Fruit fly (Drosophila melanogaster) Kc167 (cell line): Measurements from ENCODE around the gene Adss.

Experiments
- Myc ChIP-seq: fragments of >200 bp; optimal IDR thresholded peaks from 2 replicates; lab custom pipeline; 2017; ENCODE audit warnings: missing external identifiers
- Sin3A ChIP-seq: fragments of >200 bp; optimal IDR thresholded peaks from 2 replicates; lab custom pipeline; 2018; ENCODE audit warnings: missing external identifiers
- h ChIP-seq: fragments of >200 bp; optimal IDR thresholded peaks from 3 replicates; lab custom pipeline; 2018; ENCODE audit warnings: missing external identifiers
- insv ChIP-seq: fragments of >200 bp; optimal IDR thresholded peaks from 3 replicates; lab custom pipeline; 2018; ENCODE audit warnings: missing external identifiers
- psq ChIP-seq: fragments of >200 bp; optimal IDR thresholded peaks from 2 replicates; lab custom pipeline; 2017; ENCODE audit warnings: missing external identifiers
- ttk ChIP-seq: sonication (Bioruptor generic); optimal IDR thresholded peaks from 2 replicates; lab custom pipeline; 2017; ENCODE audit warnings: missing external identifiers

Gene Adss

DNA sequence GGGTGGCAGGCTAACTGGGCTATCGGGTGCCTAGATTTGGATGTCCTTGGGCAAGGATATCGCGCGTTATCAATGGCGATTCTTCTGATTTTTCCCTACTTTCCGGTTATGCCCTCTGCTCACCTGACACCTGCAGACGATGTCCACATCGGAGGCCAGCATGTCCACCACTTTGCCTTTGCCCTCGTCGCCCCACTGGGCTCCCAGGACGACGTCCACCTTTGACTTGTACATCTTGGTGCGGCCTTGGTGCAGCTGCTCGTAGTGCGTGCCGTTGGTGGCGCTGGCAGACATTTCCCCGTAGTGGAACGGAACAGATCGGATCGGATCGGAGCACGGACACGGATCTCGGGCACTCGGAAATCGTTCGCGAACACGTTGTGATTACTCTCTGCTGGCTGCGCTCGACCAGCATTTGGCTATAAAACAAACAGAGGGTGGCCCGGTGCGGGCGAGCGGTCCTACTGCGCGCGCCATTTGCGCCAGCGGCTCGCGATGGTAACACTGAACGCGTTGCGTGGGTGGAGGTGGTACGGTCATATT, at the start of gene Adss:
Gene Adss (minus strand): TSS at position 428 of the 543 bp plus-strand sequence.
- TF ChIP-seq ttk (lab: Kevin White, UChicago) (no peak), psq (lab: Kevin White, UChicago) (no peak), insv (lab: Kevin White, UChicago) (no peak), Sin3A (lab: Kevin White, UChicago) (no peak), h (lab: Kevin White, UChicago) (no peak), Myc (lab: Kevin White, UChicago) (no peak)

DNA sequence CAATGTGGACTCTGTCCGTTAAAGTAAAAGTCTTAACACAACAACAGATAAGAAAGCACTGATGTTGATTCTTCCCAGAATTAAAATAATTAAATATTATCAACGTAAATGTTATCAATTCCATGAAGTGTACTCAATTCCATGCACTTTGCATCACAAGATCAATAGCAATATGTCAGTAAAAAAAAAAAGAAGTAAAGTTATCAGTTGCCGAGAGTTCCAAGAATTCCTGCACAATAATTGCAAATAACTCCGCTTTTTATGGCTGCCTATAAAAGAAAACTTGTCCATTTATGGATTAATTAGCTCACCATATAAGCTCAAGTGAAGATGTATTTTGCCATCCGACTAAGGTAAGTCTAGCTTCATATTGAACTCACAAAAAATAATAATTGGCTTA, 47.1 kb upstream of the Adss start, which contains the start of gene TotZ:
Gene TotZ (plus strand): TSS at position 301 of the 400 bp plus-strand sequence.
- no peak for TF ChIP-seq psq (lab: Kevin White, UChicago)
- no peak for TF ChIP-seq ttk (lab: Kevin White, UChicago)

DNA sequence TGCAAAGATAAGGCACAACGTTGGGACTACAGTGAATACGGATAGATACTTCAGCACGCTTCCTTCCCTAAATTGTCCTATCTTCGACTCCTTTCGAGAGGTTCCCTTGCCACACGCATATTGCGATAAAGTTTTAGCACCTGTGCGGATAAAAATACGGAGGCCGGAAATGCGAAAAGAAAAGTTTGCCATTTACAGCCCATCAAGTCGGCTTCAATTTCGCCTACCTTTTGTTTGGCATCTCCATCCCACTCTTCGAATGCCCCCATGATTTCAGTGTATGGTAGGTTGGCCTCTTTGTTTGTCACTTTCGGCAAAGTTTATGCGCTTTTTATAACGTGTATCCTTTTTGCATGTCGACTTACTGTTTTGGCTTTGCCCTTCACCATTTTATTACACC, 46.3 kb upstream of the Adss start:
- TF ChIP-seq Sin3A (lab: Kevin White, UChicago) (no peak), insv (lab: Kevin White, UChicago) (no peak), ttk (lab: Kevin White, UChicago) (no peak), Myc (lab: Kevin White, UChicago) (no peak), psq (lab: Kevin White, UChicago) (no peak), h (lab: Kevin White, UChicago) (no peak)

DNA sequence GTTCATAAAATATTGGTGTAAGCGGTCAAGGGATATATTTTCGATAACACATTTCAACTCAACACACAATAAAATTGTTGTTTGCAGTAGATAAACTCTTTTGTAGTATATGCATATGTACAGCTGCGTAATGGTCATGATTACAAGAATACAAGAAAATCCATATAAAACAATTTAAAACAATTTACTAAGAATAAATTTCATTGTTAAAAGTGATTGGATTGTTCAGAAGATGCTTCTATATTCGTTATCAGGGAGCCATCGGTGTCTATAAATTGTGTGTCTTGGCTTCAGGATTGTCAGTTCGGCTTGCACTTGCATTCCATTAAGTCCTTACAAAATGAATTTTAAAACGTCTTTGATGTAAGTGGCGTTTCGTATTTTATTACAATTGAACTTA, 43.3 kb upstream of the Adss start, which contains the start of gene TotB:
Gene TotB (plus strand): TSS at position 301 of the 400 bp plus-strand sequence.
- TF ChIP-seq Sin3A (lab: Kevin White, UChicago) = no peak
- TF ChIP-seq ttk (lab: Kevin White, UChicago) = no peak
- TF ChIP-seq insv (lab: Kevin White, UChicago) = no peak
- no peak for TF ChIP-seq Myc (lab: Kevin White, UChicago)
- TF ChIP-seq h (lab: Kevin White, UChicago) = no peak
- no peak for TF ChIP-seq psq (lab: Kevin White, UChicago)

DNA sequence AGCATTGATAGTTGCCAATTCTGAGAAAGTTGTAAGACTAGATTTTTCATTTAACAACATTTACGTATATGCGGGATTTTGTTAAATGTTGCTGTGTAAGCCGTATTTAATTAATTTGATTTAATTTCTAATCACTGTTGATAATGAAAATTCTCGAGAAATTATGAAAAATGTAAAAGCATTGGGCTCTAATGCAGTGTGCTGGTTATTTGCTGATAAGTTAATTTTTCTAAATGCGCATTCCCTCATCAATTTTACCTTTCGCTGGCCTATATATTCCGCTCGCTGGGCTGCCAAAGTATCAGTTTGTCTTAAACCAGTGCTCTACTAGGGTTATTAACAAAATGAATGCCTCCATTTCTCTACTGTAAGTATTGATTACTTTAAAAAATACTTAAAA, 42.3 kb upstream of the Adss start, which contains the start of gene TotC:
Gene TotC (plus strand): TSS at position 301 of the 400 bp plus-strand sequence.
- no peak for TF ChIP-seq Myc (lab: Kevin White, UChicago)
- no peak for TF ChIP-seq ttk (lab: Kevin White, UChicago)
- TF ChIP-seq psq (lab: Kevin White, UChicago) = no peak
- no peak for TF ChIP-seq insv (lab: Kevin White, UChicago)
- no peak for TF ChIP-seq Sin3A (lab: Kevin White, UChicago)
- no peak for TF ChIP-seq h (lab: Kevin White, UChicago)

DNA sequence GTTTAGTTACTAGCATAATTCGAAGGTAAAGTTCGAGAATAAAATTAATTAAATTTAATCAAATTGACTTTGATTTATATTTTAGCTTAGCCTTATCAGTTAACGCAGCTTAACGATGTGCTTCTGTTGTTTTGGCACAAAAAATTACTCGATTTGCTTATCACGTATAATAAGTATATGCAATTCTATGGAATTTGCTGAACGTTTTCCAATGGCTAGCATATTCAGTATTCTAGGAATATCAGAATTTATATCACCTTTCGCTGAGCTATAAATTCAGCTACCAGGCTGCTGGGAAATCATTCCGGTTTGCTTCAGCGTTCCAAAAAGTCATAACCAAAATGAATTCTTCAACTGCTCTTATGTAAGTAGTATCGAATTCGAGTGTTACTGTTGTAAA, 40.4 kb upstream of the Adss start, which contains the start of gene TotA:
Gene TotA (plus strand): TSS at position 301 of the 400 bp plus-strand sequence.
- TF ChIP-seq psq (lab: Kevin White, UChicago) (no peak), ttk (lab: Kevin White, UChicago) (no peak), Myc (lab: Kevin White, UChicago) (no peak), insv (lab: Kevin White, UChicago) (no peak), h (lab: Kevin White, UChicago) (no peak), Sin3A (lab: Kevin White, UChicago) (no peak)

DNA sequence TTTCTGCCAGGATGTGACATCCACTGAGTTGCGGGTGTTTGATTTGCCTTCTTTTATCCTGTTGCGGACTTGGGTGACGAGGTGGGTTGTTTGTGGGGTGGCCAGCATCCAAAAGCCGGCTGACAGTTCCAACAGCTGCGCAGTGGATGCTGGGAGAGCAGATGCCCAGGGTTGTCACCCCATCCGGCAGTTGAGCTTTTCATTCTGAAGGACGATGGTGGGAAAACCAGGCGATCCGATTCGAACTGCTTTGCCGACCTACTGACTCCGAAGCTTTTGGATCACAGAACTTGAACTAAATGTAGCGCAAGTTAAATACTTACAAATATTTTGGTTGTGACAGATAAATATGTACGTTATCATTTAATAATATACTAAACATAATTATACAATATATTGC, 35.8 kb upstream of the Adss start, which contains the start of gene KaiR1D:
Gene KaiR1D (minus strand): TSS at position 28 of the 400 bp plus-strand sequence.
- TF ChIP-seq Sin3A (lab: Kevin White, UChicago) = no peak

DNA sequence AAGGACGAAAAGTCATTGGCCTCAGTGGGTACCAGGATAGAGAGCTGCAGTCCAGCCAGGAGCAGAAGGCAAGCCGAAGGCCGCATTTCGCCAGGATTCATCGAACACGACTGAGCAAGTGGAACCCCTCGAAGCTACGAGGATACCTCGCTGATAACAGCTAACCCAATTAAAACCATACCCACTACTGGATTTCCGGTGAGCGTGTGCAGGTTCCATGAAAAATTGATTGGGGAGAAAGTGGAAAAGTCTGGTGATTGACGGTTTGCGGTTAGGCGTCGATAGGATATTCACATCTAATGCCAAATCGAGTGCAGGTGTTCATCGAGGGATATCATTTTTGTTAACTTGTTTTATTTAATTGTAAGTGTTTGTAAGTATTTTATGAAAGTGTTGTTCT, 29.5 kb upstream of the Adss start, which contains the start of gene Ir93a:
Gene Ir93a (minus strand): TSS at position 101 of the 400 bp plus-strand sequence.
- TF ChIP-seq h (lab: Kevin White, UChicago) = no peak
- no peak for TF ChIP-seq Sin3A (lab: Kevin White, UChicago)
- no peak for TF ChIP-seq ttk (lab: Kevin White, UChicago)
- no peak for TF ChIP-seq psq (lab: Kevin White, UChicago)
- TF ChIP-seq insv (lab: Kevin White, UChicago) = no peak
- no peak for TF ChIP-seq Myc (lab: Kevin White, UChicago)

DNA sequence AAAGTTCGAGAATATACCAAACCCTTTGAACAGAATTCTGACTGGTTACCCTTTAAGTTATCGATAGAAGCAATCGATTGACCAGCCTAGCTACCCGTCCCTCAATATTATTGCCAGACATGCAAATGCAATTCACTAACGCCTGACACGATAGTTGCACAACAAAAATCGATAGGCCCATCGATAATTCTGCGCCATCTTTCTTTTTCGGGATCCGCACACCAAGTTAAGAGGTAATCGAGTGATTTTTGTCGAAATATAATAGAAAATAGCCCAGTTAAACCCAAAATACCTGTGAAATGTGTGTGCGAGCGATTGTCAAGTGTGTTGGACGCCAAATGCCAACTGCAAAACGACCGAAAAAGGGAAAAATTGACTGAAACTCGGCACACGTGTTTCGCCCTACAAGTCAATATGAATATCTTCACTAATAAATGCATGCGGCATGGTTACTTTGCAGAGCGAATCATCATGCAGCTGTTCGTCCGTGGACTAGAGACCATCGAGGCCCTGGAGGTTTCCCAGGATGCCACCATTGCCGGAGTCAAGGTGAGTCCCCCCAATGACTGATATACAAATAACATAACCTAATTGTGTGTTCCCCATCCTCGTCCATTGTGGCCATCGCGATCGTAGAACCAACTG, 20.1 kb upstream of the Adss start, which contains the start of gene RpS30:
Gene RpS30 (plus strand): TSS at position 122 of the 645 bp plus-strand sequence.
- TF ChIP-seq psq (lab: Kevin White, UChicago) (no peak), Myc (lab: Kevin White, UChicago) (no peak), h (lab: Kevin White, UChicago) (no peak), ttk (lab: Kevin White, UChicago) (no peak)

DNA sequence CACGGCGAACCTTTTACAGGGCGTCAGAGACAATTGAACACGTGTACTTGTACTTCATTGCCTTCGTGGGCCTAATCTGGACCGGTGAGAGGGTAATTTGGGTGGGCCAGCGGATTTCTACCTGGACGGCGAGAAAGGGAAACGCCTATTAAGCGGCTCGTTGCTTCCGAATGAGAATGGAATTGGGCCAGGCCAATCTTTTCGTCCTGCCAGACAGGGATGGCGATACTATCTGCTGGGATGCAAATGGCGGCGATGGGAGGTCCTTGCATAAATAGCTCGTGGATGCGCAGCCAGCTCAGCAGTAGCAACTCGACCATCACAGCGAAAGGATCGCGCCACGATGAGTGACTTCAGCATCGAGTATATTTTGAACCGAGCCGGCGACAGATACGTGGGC, 16.4 kb upstream of the Adss start, which contains the start of gene CG15696:
Gene CG15696 (plus strand): TSS at position 301 of the 400 bp plus-strand sequence.
- TF ChIP-seq psq (lab: Kevin White, UChicago) = no peak
- no peak for TF ChIP-seq insv (lab: Kevin White, UChicago)
- no peak for TF ChIP-seq Myc (lab: Kevin White, UChicago)
- TF ChIP-seq Sin3A (lab: Kevin White, UChicago) = no peak
- no peak for TF ChIP-seq ttk (lab: Kevin White, UChicago)
- no peak for TF ChIP-seq h (lab: Kevin White, UChicago)

DNA sequence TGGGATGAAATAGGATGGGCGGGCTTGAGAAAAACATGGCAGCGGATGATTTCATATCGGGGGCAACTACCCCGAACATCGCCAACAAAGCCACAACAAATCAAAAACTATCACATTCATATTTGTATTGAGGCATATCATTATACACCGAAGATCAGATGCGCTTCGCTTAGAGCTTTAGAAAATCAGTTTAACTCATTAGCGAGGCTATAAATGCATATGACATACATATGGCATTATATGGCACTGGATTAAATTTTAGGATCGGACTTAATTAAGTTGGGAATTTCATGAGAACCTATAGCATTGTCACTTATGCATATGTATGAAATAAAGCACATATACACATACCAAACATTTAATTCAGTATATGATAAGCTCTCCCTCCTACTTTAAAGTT, 15.9 kb upstream of the Adss start:
- TF ChIP-seq psq (lab: Kevin White, UChicago) (no peak), h (lab: Kevin White, UChicago) (no peak), insv (lab: Kevin White, UChicago) (no peak), ttk (lab: Kevin White, UChicago) (no peak), Myc (lab: Kevin White, UChicago) (no peak), Sin3A (lab: Kevin White, UChicago) (no peak)
